Worm (Caenorhabditis elegans) whole organism, L3 larva: Measurements from ENCODE around the gene R05C11.2.

Experiments
- aly-2 ChIP-seq: fragments of 150-350 bp; optimal IDR thresholded peaks from 2 replicates; lab custom pipeline; 2014; ENCODE audit warnings: missing biosample characterization, missing genetic modification characterization
- ama-1 ChIP-seq: fragments of 150-350 bp; optimal IDR thresholded peaks from 2 replicates; lab custom pipeline; 2018
- ceh-28 ChIP-seq: fragments of 150-350 bp; optimal IDR thresholded peaks from 2 replicates; lab custom pipeline; 2014; ENCODE audit warnings: missing biosample characterization, missing genetic modification reagents, missing genetic modification characterization
- ceh-82 ChIP-seq: fragments of 150-350 bp; optimal IDR thresholded peaks from 2 replicates; lab custom pipeline; 2014; ENCODE audit warnings: missing biosample characterization, missing genetic modification characterization
- daf-12 ChIP-seq: fragments of 150-350 bp; optimal IDR thresholded peaks from 2 replicates; lab custom pipeline; 2014; ENCODE audit warnings: missing biosample characterization, missing genetic modification reagents, missing genetic modification characterization
- elt-1 ChIP-seq: fragments of 150-350 bp; optimal IDR thresholded peaks from 2 replicates; lab custom pipeline; 2014; ENCODE audit warnings: missing biosample characterization, missing genetic modification characterization
- elt-3 ChIP-seq, 3 experiments: fragments of 150-350 bp in 1 of 3; sonication (generic microtip) in 2 of 3; optimal IDR thresholded peaks; 2 replicates in 2 of 3; 4 replicates in 1 of 3; lab custom pipeline; 2014 to 2017; ENCODE audit warnings: missing biosample characterization in 3 of 3, missing genetic modification characterization in 3 of 3
- eor-1 ChIP-seq, 2 experiments: fragments of 150-350 bp; optimal IDR thresholded peaks; 2 replicates each; lab custom pipeline; 2014 to 2018; ENCODE audit warnings: missing biosample characterization in 2 of 2, missing genetic modification characterization in 2 of 2
- fkh-2 ChIP-seq: fragments of 150-350 bp; optimal IDR thresholded peaks from 2 replicates; lab custom pipeline; 2014; ENCODE audit warnings: missing biosample characterization, missing genetic modification reagents, missing genetic modification characterization
- jun-1 ChIP-seq: fragments of 150-350 bp; optimal IDR thresholded peaks from 2 replicates; lab custom pipeline; 2014; ENCODE audit warnings: missing biosample characterization, missing genetic modification reagents, missing genetic modification characterization
- lin-15B ChIP-seq: fragments of 150-350 bp; optimal IDR thresholded peaks from 2 replicates; lab custom pipeline; 2014; ENCODE audit warnings: missing biosample characterization, missing genetic modification characterization
- nhr-28 ChIP-seq: fragments of 150-350 bp; optimal IDR thresholded peaks from 2 replicates; lab custom pipeline; 2014; ENCODE audit warnings: missing biosample characterization, missing genetic modification characterization
- nhr-43 ChIP-seq: sonication (generic microtip); optimal IDR thresholded peaks from 2 replicates; lab custom pipeline; 2016; ENCODE audit warnings: mild to moderate bottlenecking, missing genetic modification characterization, missing compliant biosample characterization; ENCODE audit not compliant: poor library complexity, severe bottlenecking
- nhr-76 ChIP-seq: fragments of 150-350 bp; sonication (generic microtip); optimal IDR thresholded peaks from 5 replicates; lab custom pipeline; 2014; ENCODE audit warnings: missing biosample characterization, missing genetic modification characterization
- pha-4 ChIP-seq: fragments of 150-350 bp; optimal IDR thresholded peaks from 2 replicates; lab custom pipeline; 2014; ENCODE audit warnings: missing biosample characterization, missing genetic modification reagents, missing genetic modification characterization
- sea-2 ChIP-seq: fragments of 150-350 bp; sonication (generic microtip); optimal IDR thresholded peaks from 4 replicates; lab custom pipeline; 2014; ENCODE audit warnings: missing biosample characterization, missing genetic modification reagents, missing genetic modification characterization
- skn-1 ChIP-seq: fragments of 150-350 bp; optimal IDR thresholded peaks from 2 replicates; lab custom pipeline; 2014; ENCODE audit warnings: missing biosample characterization, missing genetic modification characterization
- snpc-4 ChIP-seq: fragments of 150-350 bp; optimal IDR thresholded peaks from 2 replicates; lab custom pipeline; 2014; ENCODE audit warnings: missing biosample characterization, missing genetic modification characterization
- tbx-2 ChIP-seq: sonication (generic microtip); optimal IDR thresholded peaks from 2 replicates; lab custom pipeline; 2016; ENCODE audit warnings: mild to moderate bottlenecking, missing genetic modification characterization, missing compliant biosample characterization
- unc-62 ChIP-seq: fragments of 150-350 bp; sonication (generic microtip); optimal IDR thresholded peaks from 4 replicates; lab custom pipeline; 2014; ENCODE audit warnings: missing biosample characterization, missing genetic modification reagents, missing genetic modification characterization

Gene R05C11.2

DNA sequence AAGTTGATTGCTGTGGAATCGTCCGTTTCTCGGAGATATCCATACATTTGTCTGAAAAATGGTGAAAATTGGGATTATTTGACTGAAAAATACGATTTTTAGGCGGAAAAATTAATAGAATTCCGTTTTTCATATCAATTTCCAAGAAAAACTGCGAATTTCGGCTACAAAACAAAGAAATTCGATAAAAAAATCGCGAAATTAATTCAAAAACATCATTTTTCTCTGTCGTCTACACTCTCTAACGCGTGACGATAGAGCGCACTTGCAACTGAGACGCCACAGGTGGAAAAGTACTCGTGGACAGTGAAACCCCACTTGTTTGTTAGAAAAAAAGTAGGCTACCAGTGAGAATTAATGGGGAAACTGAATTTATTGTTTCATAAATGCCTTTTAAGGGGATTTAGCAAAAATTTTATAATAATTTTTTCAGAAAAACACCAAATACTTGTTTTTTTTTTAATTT, 25.9 kb downstream of the R05C11.2 start, which contains the start of gene cpsf-1 (continued):
- no peak for TF ChIP-seq sea-2 (GFP tag; lab: Kevin White, UChicago)
- TF ChIP-seq ceh-82 (tag; lab: Kevin White, UChicago), result peak; percentile 58
- no peak for TF ChIP-seq ama-1 (lab: Kevin White, UChicago)
- TF ChIP-seq nhr-28 (tag; lab: Kevin White, UChicago), result no peak
- TF ChIP-seq nhr-76, result no peak
- TF ChIP-seq, all 47 proteins: peak for 17

DNA sequence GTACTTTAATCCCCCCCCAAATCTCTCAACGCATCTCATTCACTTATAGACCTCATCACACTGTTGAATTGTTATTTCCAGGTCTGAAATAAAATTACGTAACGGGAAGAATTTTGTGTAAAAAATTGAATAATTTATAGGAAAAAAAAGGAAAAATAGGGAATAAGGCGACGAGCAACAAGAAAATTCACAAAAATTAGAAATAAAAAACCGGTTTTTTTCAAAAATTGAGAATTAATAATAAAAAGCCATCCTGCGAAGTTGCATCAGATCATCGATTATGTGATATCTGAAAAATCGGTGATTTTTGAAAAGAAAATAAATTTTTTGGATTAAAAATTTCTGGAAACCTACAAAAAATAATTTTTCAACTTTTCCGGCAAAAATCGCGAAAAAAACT, 50.0 kb downstream of the R05C11.2 start:
- TF ChIP-seq eor-1 (tag; optimal IDR thresholded peaks at IDR 0.05; lab: Kevin White, UChicago), result no peak
- TF ChIP-seq nhr-28 (tag; lab: Kevin White, UChicago), result no peak
- TF ChIP-seq elt-1, result no peak
- TF ChIP-seq elt-3 (tag; optimal IDR thresholded peaks at IDR 0.05; lab: Kevin White, UChicago), result no peak
- TF ChIP-seq nhr-43 (tag; lab: Kevin White, UChicago), result no peak
- TF ChIP-seq skn-1, result no peak
- TF ChIP-seq unc-62 (GFP tag; lab: Kevin White, UChicago), result no peak
- TF ChIP-seq snpc-4 (tag; lab: Kevin White, UChicago), result no peak
- no peak for TF ChIP-seq nhr-76
- TF ChIP-seq aly-2 (tag; lab: Kevin White, UChicago), result no peak
- no peak for TF ChIP-seq tbx-2 (tag; lab: Kevin White, UChicago)
- no peak for TF ChIP-seq daf-12 (tag; lab: Kevin White, UChicago)
- TF ChIP-seq jun-1, result no peak
- TF ChIP-seq lin-15B (tag; lab: Kevin White, UChicago), result no peak
- TF ChIP-seq pha-4 (tag; lab: Kevin White, UChicago), result no peak
- TF ChIP-seq ceh-28 (tag; lab: Kevin White, UChicago), result no peak
- TF ChIP-seq fkh-2 (tag; lab: Kevin White, UChicago), result no peak
